Worm (Caenorhabditis elegans): ENCODE data around the gene chil-7.

ce11 chrII:9895173-9895572, 24.2 kb upstream of the chil-7 start:
- TF ChIP-seq lsl-1 (GFP tag; optimal IDR thresholded peaks at IDR 0.05): no peak
- no peak for TF ChIP-seq unc-62 (GFP tag; optimal IDR thresholded peaks at IDR 0.05)
- TF ChIP-seq lir-1 (GFP tag; conservative IDR thresholded peaks at IDR 0.05): no peak
- TF ChIP-seq mxl-1 (tag; optimal IDR thresholded peaks at IDR 0.05): no peak
- no peak for TF ChIP-seq ztf-22 (GFP tag; optimal IDR thresholded peaks at IDR 0.05)
- no peak for TF ChIP-seq attf-6 (GFP tag; IDR thresholded peaks at IDR 0.05)
- TF ChIP-seq nhr-27 (tag; optimal IDR thresholded peaks at IDR 0.05): no peak
- TF ChIP-seq rpc-1 (optimal IDR thresholded peaks at IDR 0.05): no peak
- TF ChIP-seq rpc-1 (tag; optimal IDR thresholded peaks at IDR 0.05): no peak
- TF ChIP-seq mcd-1 (GFP tag; IDR thresholded peaks at IDR 0.05): no peak
- TF ChIP-seq hlh-26 (GFP tag; conservative IDR thresholded peaks at IDR 0.05): no peak
- no peak for TF ChIP-seq ceh-100 (GFP tag; IDR thresholded peaks at IDR 0.05)
- TF ChIP-seq ztf-3 (GFP tag; optimal IDR thresholded peaks at IDR 0.05): no peak
- TF ChIP-seq ets-4 (GFP tag; optimal IDR thresholded peaks at IDR 0.05): no peak
- TF ChIP-seq lin-35 (GFP tag; optimal IDR thresholded peaks at IDR 0.05): no peak

Data from whole organism, young adult.